Fruit fly (Drosophila melanogaster): ENCODE data around the gene Ir76a.

Gene Ir76a

dm6 chr3L:19833227-19833626 lies 34.1 kb downstream of the Ir76a start:
- TF ChIP-seq psq (GFP tag; optimal IDR thresholded peaks at IDR 0.05) = peak; percentile 88
- TF ChIP-seq Myc (optimal IDR thresholded peaks at IDR 0.05) = no peak
- no peak for TF ChIP-seq HLH106 (tag; optimal IDR thresholded peaks at IDR 0.05)
- peak; percentile 26 for TF ChIP-seq OdsH (GFP tag; optimal IDR thresholded peaks at IDR 0.05)
- no peak for TF ChIP-seq N (GFP tag; optimal IDR thresholded peaks at IDR 0.05)
- TF ChIP-seq Dif (GFP tag; optimal IDR thresholded peaks at IDR 0.05; ENCODE audit: partially characterized antibody) = peak; percentile 67
- TF ChIP-seq dl (GFP tag; optimal IDR thresholded peaks at IDR 0.05; ENCODE audit: insufficient read depth in 1 of 2, partially characterized antibody in 2 of 2) = peak in 1 of 2 experiments; percentile 48
- TF ChIP-seq foxo (GFP tag; optimal IDR thresholded peaks at IDR 0.05) = no peak
- no peak for TF ChIP-seq Rel (GFP tag; optimal IDR thresholded peaks at IDR 0.05)
- peak; percentile 17 for TF ChIP-seq Rel (tag; optimal IDR thresholded peaks at IDR 0.05)
- TF ChIP-seq h (GFP tag; optimal IDR thresholded peaks at IDR 0.05) = peak; percentile 12

- no peak for TF ChIP-seq sv (GFP tag; optimal IDR thresholded peaks at IDR 0.05)
- TF ChIP-seq usp (GFP tag; optimal IDR thresholded peaks at IDR 0.05) = no peak
- TF ChIP-seq rgr (GFP tag; optimal IDR thresholded peaks at IDR 0.05) = no peak
- no peak for TF ChIP-seq GATAd (GFP tag; optimal IDR thresholded peaks at IDR 0.05)
- peak; percentile 66 for TF ChIP-seq CG9705 (GFP tag; optimal IDR thresholded peaks at IDR 0.05)
- TF ChIP-seq Jra (GFP tag; optimal IDR thresholded peaks at IDR 0.05) = no peak
- TF ChIP-seq Hnf4 (GFP tag; optimal IDR thresholded peaks at IDR 0.05) = no peak
- TF ChIP-seq Rel (GFP tag; optimal IDR thresholded peaks at IDR 0.05) = no peak
- peak; percentile 9 for TF ChIP-seq Rel (tag; optimal IDR thresholded peaks at IDR 0.05)
- TF ChIP-seq tai (GFP tag; optimal IDR thresholded peaks at IDR 0.05) = no peak
- no peak for TF ChIP-seq lola (GFP tag; optimal IDR thresholded peaks at IDR 0.05)
- TF ChIP-seq psq (GFP tag; optimal IDR thresholded peaks at IDR 0.05) = peak; percentile 6
- TF ChIP-seq h (GFP tag; optimal IDR thresholded peaks at IDR 0.05) = no peak
- TF ChIP-seq Hr83 (GFP tag; optimal IDR thresholded peaks at IDR 0.05; ENCODE audit: poor library complexity, severe bottlenecking) = peak; percentile 74
- TF ChIP-seq Dif (GFP tag; optimal IDR thresholded peaks at IDR 0.05; ENCODE audit: partially characterized antibody) = no peak
- peak; percentile 70 for TF ChIP-seq Sp1 (GFP tag; optimal IDR thresholded peaks at IDR 0.05)
- no peak for TF ChIP-seq Dfd (GFP tag; optimal IDR thresholded peaks at IDR 0.05)
- TF ChIP-seq jim (GFP tag; optimal IDR thresholded peaks at IDR 0.05) = no peak
- no peak for TF ChIP-seq br (GFP tag; optimal IDR thresholded peaks at IDR 0.05)
- no peak for TF ChIP-seq Abd-B (GFP tag; optimal IDR thresholded peaks at IDR 0.05)
- TF ChIP-seq Mio (GFP tag; optimal IDR thresholded peaks at IDR 0.05) = no peak
- TF ChIP-seq Myc (optimal IDR thresholded peaks at IDR 0.05) = peak; percentile 95
- peak; percentile 9 for TF ChIP-seq OdsH (GFP tag; optimal IDR thresholded peaks at IDR 0.05)
Measured at dm6 chr3L:19834143-19834794, 35.2 kb downstream of the Ir76a start, which contains the start of the genes trc and CG32221. Gene trc, minus strand, starts transcription at chr3L:19834304. Gene CG32221, plus strand, starts transcription at chr3L:19834670.

DNA sequence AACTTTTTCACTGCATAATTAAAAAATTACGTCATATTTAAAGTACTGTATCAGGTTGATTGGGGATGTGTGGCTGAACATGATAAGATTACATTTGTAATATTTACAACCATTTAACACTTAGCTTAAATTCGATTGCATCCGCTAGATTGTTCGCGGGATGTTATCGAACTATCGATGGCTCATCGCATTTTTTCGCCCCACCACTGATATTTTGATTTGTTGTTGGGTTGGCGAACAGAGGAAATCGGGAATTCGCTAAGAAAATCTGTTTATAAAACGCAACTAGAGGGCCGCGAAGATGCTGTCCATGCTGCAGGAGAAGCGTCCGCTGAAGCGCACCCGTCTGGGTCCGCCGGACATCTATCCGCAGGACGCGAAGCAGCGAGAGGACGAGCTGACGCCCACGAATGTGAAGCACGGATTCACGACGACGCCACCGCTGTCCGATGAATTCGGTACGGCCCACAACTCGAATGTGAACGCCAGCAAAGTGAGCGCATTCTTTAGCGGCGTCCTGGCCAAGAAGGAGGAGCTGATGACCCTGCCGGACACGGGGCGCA lies 37.4 kb downstream of the Ir76a start, which contains the start of gene kto:
Gene kto (plus strand): TSS at position 240 of the 563 bp plus-strand sequence.
- no peak for TF ChIP-seq dl (GFP tag; optimal IDR thresholded peaks at IDR 0.05; ENCODE audit: insufficient read depth in 1 of 2, partially characterized antibody in 2 of 2)
- TF ChIP-seq Vsx2 (GFP tag; optimal IDR thresholded peaks at IDR 0.05; ENCODE audit: partially characterized antibody) = no peak
- TF ChIP-seq br (GFP tag; optimal IDR thresholded peaks at IDR 0.05) = no peak
- TF ChIP-seq Mio (GFP tag; optimal IDR thresholded peaks at IDR 0.05) = no peak
- TF ChIP-seq Dfd (GFP tag; optimal IDR thresholded peaks at IDR 0.05) = no peak
- TF ChIP-seq Dif (GFP tag; optimal IDR thresholded peaks at IDR 0.05; ENCODE audit: partially characterized antibody) = no peak
- no peak for TF ChIP-seq jim (GFP tag; optimal IDR thresholded peaks at IDR 0.05)
- TF ChIP-seq foxo (GFP tag; optimal IDR thresholded peaks at IDR 0.05) = no peak
- TF ChIP-seq woc (GFP tag; optimal IDR thresholded peaks at IDR 0.05) = no peak
- no peak for TF ChIP-seq rgr (GFP tag; optimal IDR thresholded peaks at IDR 0.05)
- no peak for TF ChIP-seq Hr83 (GFP tag; optimal IDR thresholded peaks at IDR 0.05; ENCODE audit: poor library complexity, severe bottlenecking)
- no peak for TF ChIP-seq sage (GFP tag; optimal IDR thresholded peaks at IDR 0.05)
- no peak for TF ChIP-seq tai (GFP tag; optimal IDR thresholded peaks at IDR 0.05)
- no peak for TF ChIP-seq GATAd (GFP tag; optimal IDR thresholded peaks at IDR 0.05)
- no peak for TF ChIP-seq CG32264 (GFP tag; optimal IDR thresholded peaks at IDR 0.05)
- TF ChIP-seq Rel (GFP tag; optimal IDR thresholded peaks at IDR 0.05) = no peak
- TF ChIP-seq Rel (tag; optimal IDR thresholded peaks at IDR 0.05) = no peak
- TF ChIP-seq lola (GFP tag; optimal IDR thresholded peaks at IDR 0.05) = no peak
- TF ChIP-seq N (GFP tag; optimal IDR thresholded peaks at IDR 0.05) = no peak
- no peak for TF ChIP-seq Myc (optimal IDR thresholded peaks at IDR 0.05)
- no peak for TF ChIP-seq Hnf4 (GFP tag; optimal IDR thresholded peaks at IDR 0.05)

Data from whole organism, wandering third instar larva.